Fruit fly (Drosophila melanogaster) whole organism, embryonic: Measurements from ENCODE around the gene CG10970.

Experiments
- Adf1 ChIP-seq: fragments of 200-800 bp; sonication (Bioruptor generic); IDR thresholded peaks from 2 replicates; pipeline ENCODE4 v1.3.6; 2022; ENCODE audit warnings: missing biosample characterization, missing genetic modification characterization
- CG10274 ChIP-seq: fragments of 200-800 bp; sonication (Bioruptor generic); optimal IDR thresholded peaks from 3 replicates; lab custom pipeline; 2017; ENCODE audit warnings: missing biosample characterization, mild to moderate bottlenecking, missing genetic modification characterization
- CG10431 ChIP-seq: fragments of 200-800 bp; sonication (Bioruptor generic); optimal IDR thresholded peaks from 3 replicates; lab custom pipeline; 2018; ENCODE audit warnings: missing biosample characterization, mild to moderate bottlenecking, missing genetic modification characterization
- CG10462 ChIP-seq: fragments of 200-800 bp; sonication (Bioruptor generic); optimal IDR thresholded peaks from 2 replicates; lab custom pipeline; 2016; ENCODE audit warnings: missing biosample characterization, missing genetic modification characterization
- CG11247 ChIP-seq: fragments of 200-800 bp; sonication (Bioruptor generic); IDR thresholded peaks from 2 replicates; pipeline ENCODE4 v1.3.6; 2022; ENCODE audit warnings: missing biosample characterization, missing genetic modification characterization
- CG11398 ChIP-seq: fragments of 200-800 bp; sonication (Bioruptor generic); optimal IDR thresholded peaks from 2 replicates; lab custom pipeline; 2016; ENCODE audit warnings: missing biosample characterization, missing genetic modification characterization
- CG13287 ChIP-seq: fragments of 200-800 bp; sonication (Bioruptor generic); IDR thresholded peaks from 2 replicates; pipeline ENCODE4 v1.3.6; 2022; ENCODE audit warnings: missing biosample characterization, missing genetic modification characterization; ENCODE audit not compliant: partially characterized antibody
- CG14441 ChIP-seq: fragments of 200-800 bp; sonication (Bioruptor generic); IDR thresholded peaks from 2 replicates; pipeline ENCODE4 v1.3.6; 2022; ENCODE audit warnings: missing biosample characterization, missing genetic modification characterization
- CG15269 ChIP-seq: fragments of 200-800 bp; sonication (Bioruptor generic); optimal IDR thresholded peaks from 2 replicates; lab custom pipeline; 2018; ENCODE audit warnings: missing biosample characterization, mild to moderate bottlenecking, missing genetic modification characterization, moderate library complexity
- CG1603 ChIP-seq: fragments of 200-800 bp; sonication (Bioruptor generic); optimal IDR thresholded peaks from 2 replicates; lab custom pipeline; 2019; ENCODE audit warnings: missing biosample characterization, mild to moderate bottlenecking, missing genetic modification characterization, moderate library complexity
- CG17568 ChIP-seq: fragments of 200-800 bp; sonication (Bioruptor generic); optimal IDR thresholded peaks from 2 replicates; lab custom pipeline; 2018; ENCODE audit warnings: missing biosample characterization, mild to moderate bottlenecking, missing genetic modification characterization, moderate library complexity
- CG17802 ChIP-seq: fragments of 200-800 bp; sonication (Bioruptor generic); optimal IDR thresholded peaks from 2 replicates; lab custom pipeline; 2018; ENCODE audit warnings: missing biosample characterization, mild to moderate bottlenecking, missing genetic modification characterization, moderate library complexity
- CG33557 ChIP-seq: fragments of 200-800 bp; sonication (Bioruptor generic); optimal IDR thresholded peaks from 2 replicates; lab custom pipeline; 2019; ENCODE audit warnings: missing biosample characterization, mild to moderate bottlenecking, missing genetic modification characterization, moderate library complexity
- CG34422 ChIP-seq: fragments of 200-800 bp; sonication (Bioruptor generic); IDR thresholded peaks from 3 replicates; pipeline ENCODE4 v1.3.6; 2022; ENCODE audit warnings: missing biosample characterization, missing genetic modification characterization
- CG3838 ChIP-seq: fragments of 200-800 bp; sonication (Bioruptor generic); optimal IDR thresholded peaks from 3 replicates; lab custom pipeline; 2016; ENCODE audit warnings: missing biosample characterization, missing genetic modification characterization
- CG4424 ChIP-seq: fragments of 200-800 bp; sonication (Bioruptor generic); optimal IDR thresholded peaks from 3 replicates; lab custom pipeline; 2016; ENCODE audit warnings: missing biosample characterization, missing genetic modification characterization
- CG7928 ChIP-seq: fragments of 200-800 bp; sonication (Bioruptor generic); optimal IDR thresholded peaks from 2 replicates; lab custom pipeline; 2017; ENCODE audit warnings: missing biosample characterization, mild to moderate bottlenecking, missing genetic modification characterization
- CG8089 ChIP-seq: fragments of 200-800 bp; sonication (Bioruptor generic); optimal IDR thresholded peaks from 3 replicates; lab custom pipeline; 2016; ENCODE audit warnings: missing biosample characterization, missing genetic modification characterization
- Dad ChIP-seq: fragments of 200-800 bp; sonication (Bioruptor generic); optimal IDR thresholded peaks from 3 replicates; lab custom pipeline; 2016; ENCODE audit warnings: missing biosample characterization, missing genetic modification characterization
- Dip3 ChIP-seq: fragments of 200-800 bp; sonication (Bioruptor generic); optimal IDR thresholded peaks from 3 replicates; lab custom pipeline; 2016; ENCODE audit warnings: missing biosample characterization, missing genetic modification characterization
- Doc3 ChIP-seq: fragments of 200-800 bp; sonication (Bioruptor generic); IDR thresholded peaks from 3 replicates; pipeline ENCODE4 v1.3.6; 2022; ENCODE audit warnings: missing biosample characterization, missing genetic modification characterization; ENCODE audit not compliant: partially characterized antibody
- Dp ChIP-seq: fragments of 200-800 bp; sonication (Bioruptor generic); optimal IDR thresholded peaks from 2 replicates; lab custom pipeline; 2018; ENCODE audit warnings: missing biosample characterization, mild to moderate bottlenecking, missing genetic modification characterization, moderate library complexity
- Dref ChIP-seq: fragments of 200-800 bp; sonication (Bioruptor generic); IDR thresholded peaks from 2 replicates; pipeline ENCODE4 v1.3.6; 2022; ENCODE audit warnings: missing biosample characterization, missing genetic modification characterization
- Hmr ChIP-seq: fragments of 200-800 bp; sonication (Bioruptor generic); optimal IDR thresholded peaks from 3 replicates; lab custom pipeline; 2017; ENCODE audit warnings: mild to moderate bottlenecking, missing biosample characterization, missing genetic modification reagents, missing genetic modification characterization
- Hsf ChIP-seq: fragments of 200-800 bp; sonication (Bioruptor generic); optimal IDR thresholded peaks from 3 replicates; lab custom pipeline; 2016; ENCODE audit warnings: missing biosample characterization, missing genetic modification characterization
- Max ChIP-seq: fragments of 200-800 bp; sonication (Bioruptor generic); optimal IDR thresholded peaks from 2 replicates; lab custom pipeline; 2016; ENCODE audit warnings: missing biosample characterization, mild to moderate bottlenecking, missing genetic modification characterization
- Nf-YB ChIP-seq: fragments of 200-800 bp; sonication (Bioruptor generic); optimal IDR thresholded peaks from 3 replicates; lab custom pipeline; 2019; ENCODE audit warnings: missing biosample characterization, mild to moderate bottlenecking, missing genetic modification characterization, moderate library complexity
- Rfx ChIP-seq: fragments of 200-800 bp; sonication (Bioruptor generic); IDR thresholded peaks from 2 replicates; pipeline ENCODE4 v1.3.6; 2022; ENCODE audit warnings: missing biosample characterization, missing genetic modification characterization
- Scr ChIP-seq: fragments of 200-800 bp; sonication (Bioruptor generic); IDR thresholded peaks from 2 replicates; pipeline ENCODE4 v1.3.6; 2022; ENCODE audit warnings: missing biosample characterization, missing genetic modification characterization; ENCODE audit not compliant: partially characterized antibody
- Trl ChIP-seq, 3 experiments: fragments of >200 bp in 2 of 3; fragments of 200-800 bp in 1 of 3; sonication (Bioruptor generic) in 1 of 3; optimal IDR thresholded peaks; 2 replicates in 1 of 3; 3 replicates in 2 of 3; lab custom pipeline; 2016 to 2017; ENCODE audit warnings: missing biosample characterization in 1 of 3, missing genetic modification characterization in 1 of 3
- Xrp1 ChIP-seq: fragments of 200-800 bp; sonication (Bioruptor generic); IDR thresholded peaks from 2 replicates; pipeline ENCODE4 v1.3.6; 2022; ENCODE audit warnings: missing biosample characterization, missing genetic modification characterization
- bowl ChIP-seq: fragments of 200-800 bp; sonication (Bioruptor generic); IDR thresholded peaks from 2 replicates; pipeline ENCODE4 v1.3.6; 2022; ENCODE audit warnings: missing biosample characterization, missing genetic modification characterization
- btn ChIP-seq: fragments of 200-800 bp; sonication (Bioruptor generic); optimal IDR thresholded peaks from 2 replicates; lab custom pipeline; 2016; ENCODE audit warnings: missing biosample characterization, missing genetic modification characterization
- eve ChIP-seq, 2 experiments: fragments of >200 bp; optimal IDR thresholded peaks; 2 replicates each; lab custom pipeline; 2017; ENCODE audit warnings: missing biosample characterization in 2 of 2, missing genetic modification characterization in 2 of 2
- eyg ChIP-seq: fragments of 200-800 bp; sonication (Bioruptor generic); optimal IDR thresholded peaks from 3 replicates; lab custom pipeline; 2016; ENCODE audit warnings: missing biosample characterization, missing genetic modification characterization
- ftz-f1 ChIP-seq: fragments of 200-800 bp; sonication (Bioruptor generic); optimal IDR thresholded peaks from 2 replicates; lab custom pipeline; 2016; ENCODE audit warnings: missing biosample characterization, missing genetic modification characterization
- ham ChIP-seq: fragments of 200-800 bp; sonication (Bioruptor generic); IDR thresholded peaks from 2 replicates; pipeline ENCODE4 v1.3.6; 2022; ENCODE audit warnings: missing biosample characterization, missing genetic modification characterization
- kah ChIP-seq: fragments of 200-800 bp; sonication (Bioruptor generic); optimal IDR thresholded peaks from 2 replicates; lab custom pipeline; 2018; ENCODE audit warnings: missing biosample characterization, mild to moderate bottlenecking, missing genetic modification characterization
- lbe ChIP-seq: fragments of 200-800 bp; sonication (Bioruptor generic); optimal IDR thresholded peaks from 2 replicates; lab custom pipeline; 2016; ENCODE audit warnings: missing biosample characterization, mild to moderate bottlenecking, missing genetic modification characterization
- mirr ChIP-seq: fragments of 200-800 bp; sonication (Bioruptor generic); optimal IDR thresholded peaks from 3 replicates; lab custom pipeline; 2018; ENCODE audit warnings: missing biosample characterization, mild to moderate bottlenecking, missing genetic modification characterization
- nerfin-1 ChIP-seq: fragments of 200-800 bp; sonication (Bioruptor generic); optimal IDR thresholded peaks from 3 replicates; lab custom pipeline; 2019; ENCODE audit warnings: missing biosample characterization, mild to moderate bottlenecking, missing genetic modification characterization, moderate library complexity
- odd ChIP-seq: fragments of 200-800 bp; sonication (Bioruptor generic); optimal IDR thresholded peaks from 2 replicates; lab custom pipeline; 2017; ENCODE audit warnings: missing biosample characterization, mild to moderate bottlenecking, missing genetic modification characterization
- prd ChIP-seq, 3 experiments: fragments of >200 bp in 2 of 3; fragments of 200-800 bp in 1 of 3; sonication (Bioruptor generic) in 1 of 3; optimal IDR thresholded peaks in 2 of 3; IDR thresholded peaks in 1 of 3; 2 replicates in 2 of 3; 3 replicates in 1 of 3; pipeline versions ENCODE4 v1.3.6 to Lab custom; 2017 to 2022; ENCODE audit warnings: missing biosample characterization in 1 of 3, missing genetic modification characterization in 1 of 3
- slbo ChIP-seq: fragments of 200-800 bp; sonication (Bioruptor generic); IDR thresholded peaks from 2 replicates; pipeline ENCODE4 v1.3.6; 2022; ENCODE audit warnings: missing biosample characterization, missing genetic modification characterization
- slou ChIP-seq: fragments of 200-800 bp; sonication (Bioruptor generic); optimal IDR thresholded peaks from 3 replicates; lab custom pipeline; 2016; ENCODE audit warnings: missing biosample characterization, missing genetic modification characterization
- so ChIP-seq: fragments of 200-800 bp; sonication (Bioruptor generic); IDR thresholded peaks from 3 replicates; pipeline ENCODE4 v1.3.6; 2022; ENCODE audit warnings: missing biosample characterization, missing genetic modification characterization
- sr ChIP-seq: fragments of 200-800 bp; sonication (Bioruptor generic); IDR thresholded peaks from 3 replicates; pipeline ENCODE4 v1.3.6; 2022; ENCODE audit warnings: missing biosample characterization, missing genetic modification characterization
- tin ChIP-seq: fragments of 200-800 bp; sonication (Bioruptor generic); optimal IDR thresholded peaks from 3 replicates; lab custom pipeline; 2016; ENCODE audit warnings: missing biosample characterization, missing genetic modification characterization
- vnd ChIP-seq: fragments of 200-800 bp; sonication (Bioruptor generic); IDR thresholded peaks from 3 replicates; pipeline ENCODE4 v1.3.6; 2022; ENCODE audit warnings: missing biosample characterization, missing genetic modification characterization; ENCODE audit not compliant: partially characterized antibody
- zen2 ChIP-seq: fragments of 200-800 bp; sonication (Bioruptor generic); IDR thresholded peaks from 3 replicates; pipeline ENCODE4 v1.3.6; 2022; ENCODE audit warnings: missing biosample characterization, missing genetic modification characterization; ENCODE audit not compliant: partially characterized antibody

The CG10970 gene

dm6 chrX:9082600-9082999, 11.4 kb upstream of the CG10970 start, which contains the start of gene APC4 (continued):
- TF ChIP-seq CG10274 (GFP tag; lab: Kevin White, UChicago) (no peak), Dad (no peak), CG17802 (no peak), slou (GFP tag; lab: Kevin White, UChicago) (no peak), CG10431 (GFP tag; lab: Kevin White, UChicago) (no peak), Trl (optimal IDR thresholded peaks at IDR 0.05; lab: Kevin White, UChicago) (no peak), Trl (GFP tag; optimal IDR thresholded peaks at IDR 0.05; lab: Kevin White, UChicago) (no peak), CG11247 (GFP tag; lab: Robert Waterston, UW) (no peak), bowl (no peak), Nf-YB (GFP tag; lab: Kevin White, UChicago) (no peak), mirr (GFP tag; lab: Kevin White, UChicago) (no peak), odd (GFP tag; lab: Kevin White, UChicago) (peak; percentile 14), nerfin-1 (tag; lab: Kevin White, UChicago) (peak; percentile 1), Hsf (GFP tag; lab: Kevin White, UChicago) (peak; percentile 37), lbe (GFP tag; lab: Kevin White, UChicago) (no peak), Dip3 (no peak), CG10462 (GFP tag; lab: Kevin White, UChicago) (no peak), Xrp1 (GFP tag; lab: Robert Waterston, UW) (0 out of 2 replicates have a peak, but pooled peaks have one; percentile 26), CG3838 (GFP tag; lab: Kevin White, UChicago) (no peak), so (GFP tag; lab: Robert Waterston, UW) (no peak), CG13287 (no peak), CG7928 (no peak), CG4424 (GFP tag; lab: Kevin White, UChicago) (peak; percentile 26), CG14441 (GFP tag; lab: Robert Waterston, UW) (no peak), CG11398 (GFP tag; lab: Kevin White, UChicago) (no peak), eve (GFP tag; optimal IDR thresholded peaks at IDR 0.05; lab: Kevin White, UChicago) (no peak), CG17568 (GFP tag; lab: Kevin White, UChicago) (no peak), prd (optimal IDR thresholded peaks at IDR 0.05; lab: Kevin White, UChicago) (no peak), prd (GFP tag; IDR thresholded peaks at IDR 0.05; lab: Robert Waterston, UW) (no peak; the same call in 2 of the 3 replicates), CG8089 (GFP tag; lab: Kevin White, UChicago) (no peak), Doc3 (GFP tag; lab: Robert Waterston, UW) (no peak), zen2 (no peak), CG33557 (GFP tag; lab: Kevin White, UChicago) (peak; percentile 54), slbo (peak; percentile 16; the same call in 1 of the 2 replicates), CG15269 (tag; lab: Kevin White, UChicago) (peak; percentile 34), btn (GFP tag; lab: Kevin White, UChicago) (no peak), ham (GFP tag; lab: Robert Waterston, UW) (no peak), Scr (GFP tag; lab: Robert Waterston, UW) (0 out of 2 replicates have a peak, but pooled peaks have one; percentile 12), eyg (GFP tag; lab: Kevin White, UChicago) (no peak), sr (no peak), kah (GFP tag; lab: Kevin White, UChicago) (no peak), Dref (GFP tag; lab: Robert Waterston, UW) (peak; percentile 49), Max (GFP tag; lab: Kevin White, UChicago) (no peak), Dp (peak; percentile 1), vnd (no peak), Rfx (GFP tag; lab: Robert Waterston, UW) (0 out of 2 replicates have a peak, but pooled peaks have one; percentile 26), ftz-f1 (GFP tag; lab: Kevin White, UChicago) (no peak), CG34422 (GFP tag; lab: Robert Waterston, UW) (no peak), Adf1 (no peak), Hmr (GFP tag; lab: Kevin White, UChicago) (peak; percentile 17), CG1603 (tag; lab: Kevin White, UChicago) (no peak), tin (GFP tag; lab: Kevin White, UChicago) (peak; percentile 25)
